Worm (Caenorhabditis elegans): ENCODE results near the gene tap-1.

The tap-1 gene

DNA sequence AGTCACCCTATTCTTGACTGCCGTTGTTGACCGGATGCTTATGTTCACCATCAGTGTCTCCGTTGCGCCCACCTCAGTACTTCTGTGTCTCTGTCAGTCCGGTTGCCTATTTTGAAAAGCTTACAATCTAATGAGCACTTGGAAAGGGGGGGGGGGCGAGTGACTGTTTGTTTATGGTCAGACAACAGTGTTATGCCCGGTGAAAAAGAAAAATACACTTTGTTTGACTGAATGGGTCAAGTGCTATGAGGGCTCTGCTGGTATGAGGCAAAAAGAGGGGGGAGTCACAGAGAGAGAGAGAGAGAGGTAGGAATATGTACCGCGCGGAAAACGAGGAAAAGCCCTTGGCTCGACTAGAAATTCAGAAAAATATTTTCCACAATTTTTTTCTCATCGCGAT is 18.1 kb upstream of the tap-1 start:
- TF ChIP-seq hlh-11 (tag; optimal IDR thresholded peaks at IDR 0.05) (no peak), aha-1 (tag) (peak; percentile 70), ceh-82 (tag; optimal IDR thresholded peaks at IDR 0.05) (no peak), pha-4 (GFP tag; IDR thresholded peaks at IDR 0.05) (no peak), pha-4 (tag; optimal IDR thresholded peaks at IDR 0.05) (no peak), saeg-2 (GFP tag; IDR thresholded peaks at IDR 0.05) (no peak), lin-15B (tag; optimal IDR thresholded peaks at IDR 0.05) (no peak)

- TF ChIP-seq set-16 (GFP tag; IDR thresholded peaks at IDR 0.05) (no peak), pha-4 (GFP tag; IDR thresholded peaks at IDR 0.05) (no peak), pha-4 (tag; optimal IDR thresholded peaks at IDR 0.05) (peak; percentile 5), hlh-11 (tag; optimal IDR thresholded peaks at IDR 0.05) (no peak)
Measured at ce11 chrX:14572419-14572818, 17.0 kb upstream of the tap-1 start, which contains the start of gene lron-1. Gene lron-1, plus strand, starts transcription at chrX:14572719.

ce11 chrX:14575920-14576319 is 13.5 kb upstream of the tap-1 start:
- no peak for TF ChIP-seq mdt-29 (GFP tag; IDR thresholded peaks at IDR 0.05)
- TF ChIP-seq jun-1 (tag; optimal IDR thresholded peaks at IDR 0.05) = no peak
- TF ChIP-seq egl-27 (tag; optimal IDR thresholded peaks at IDR 0.05) = no peak
- TF ChIP-seq unc-62 (GFP tag; optimal IDR thresholded peaks at IDR 0.05 in 1 of 2) = peak in 1 of 2 experiments; percentile 86
- no peak for TF ChIP-seq unc-62 (tag; optimal IDR thresholded peaks at IDR 0.05)
- TF ChIP-seq snpc-4 (tag; optimal IDR thresholded peaks at IDR 0.05) = no peak
- TF ChIP-seq aha-1 (tag) = peak; percentile 18
- no peak for TF ChIP-seq F26F4.8 (GFP tag; conservative IDR thresholded peaks at IDR 0.05)
- TF ChIP-seq aly-2 (tag; optimal IDR thresholded peaks at IDR 0.05) = no peak
- TF ChIP-seq lin-13 (GFP tag; optimal IDR thresholded peaks at IDR 0.05) = no peak
- no peak for TF ChIP-seq Y75B8A.6 (GFP tag; IDR thresholded peaks at IDR 0.05)
- peak; percentile 55 for TF ChIP-seq nhr-25 (tag; optimal IDR thresholded peaks at IDR 0.05; ENCODE audit: borderline replicate concordance, insufficient read depth)
- no peak for TF ChIP-seq attf-4 (tag; optimal IDR thresholded peaks at IDR 0.05)
- TF ChIP-seq mep-1 (tag; optimal IDR thresholded peaks at IDR 0.05) = no peak
- TF ChIP-seq lsy-2 (tag; optimal IDR thresholded peaks at IDR 0.05) = no peak
- no peak for TF ChIP-seq dmd-8 (GFP tag; IDR thresholded peaks at IDR 0.05)
- no peak for TF ChIP-seq ceh-44 (GFP tag; IDR thresholded peaks at IDR 0.05)
- no peak for TF ChIP-seq saeg-2 (GFP tag; IDR thresholded peaks at IDR 0.05)
- TF ChIP-seq ceh-32 (tag; optimal IDR thresholded peaks at IDR 0.05; ENCODE audit: poor library complexity) = no peak
- no peak for TF ChIP-seq lin-15B (tag; optimal IDR thresholded peaks at IDR 0.05)
- TF ChIP-seq nhr-28 (tag; optimal IDR thresholded peaks at IDR 0.05) = peak; percentile 29
- TF ChIP-seq pqm-1 (tag; optimal IDR thresholded peaks at IDR 0.05) = no peak
- no peak for TF ChIP-seq set-16 (GFP tag; IDR thresholded peaks at IDR 0.05)
- no peak for TF ChIP-seq hif-1 (tag; optimal IDR thresholded peaks at IDR 0.05)
- no peak for TF ChIP-seq zip-11 (GFP tag; IDR thresholded peaks at IDR 0.05)
- no peak for TF ChIP-seq mxl-3 (GFP tag; optimal IDR thresholded peaks at IDR 0.05)

- TF ChIP-seq snpc-4 (tag; optimal IDR thresholded peaks at IDR 0.05) (no peak), attf-4 (tag; optimal IDR thresholded peaks at IDR 0.05) (no peak), F49E8.2 (tag; optimal IDR thresholded peaks at IDR 0.05; ENCODE audit: borderline replicate concordance) (no peak), T20F7.1 (GFP tag; optimal IDR thresholded peaks at IDR 0.05) (no peak), unc-62 (GFP tag; optimal IDR thresholded peaks at IDR 0.05 in 1 of 2) (peak in 1 of 2 experiments; percentile 95), unc-62 (tag; optimal IDR thresholded peaks at IDR 0.05) (no peak), aha-1 (tag) (no peak), nhr-25 (tag; optimal IDR thresholded peaks at IDR 0.05; ENCODE audit: borderline replicate concordance, insufficient read depth) (no peak), dmd-6 (GFP tag; IDR thresholded peaks at IDR 0.05) (no peak), hlh-11 (tag; optimal IDR thresholded peaks at IDR 0.05) (peak; percentile 37), nhr-111 (GFP tag; optimal IDR thresholded peaks at IDR 0.05) (no peak), madf-5 (GFP tag; IDR thresholded peaks at IDR 0.05) (no peak), zip-2 (tag; optimal IDR thresholded peaks at IDR 0.05) (no peak), set-16 (GFP tag; IDR thresholded peaks at IDR 0.05) (peak; percentile 80), tra-1 (GFP tag; IDR thresholded peaks at IDR 0.05) (no peak), ctbp-1 (GFP tag; IDR thresholded peaks at IDR 0.05) (no peak), ZK337.2 (GFP tag; IDR thresholded peaks at IDR 0.05) (no peak), lir-3 (tag; optimal IDR thresholded peaks at IDR 0.05) (no peak), zfp-3 (GFP tag; conservative IDR thresholded peaks at IDR 0.05) (no peak), nhr-77 (tag; optimal IDR thresholded peaks at IDR 0.05) (no peak), T26A8.4 (GFP tag; IDR thresholded peaks at IDR 0.05) (no peak), ceh-32 (tag; optimal IDR thresholded peaks at IDR 0.05; ENCODE audit: poor library complexity) (no peak)
Measured at ce11 chrX:14577579-14578127, 11.8 kb upstream of the tap-1 start, which contains the start of gene let-4. Gene let-4, plus strand, starts transcription at chrX:14577935.

All from whole organism, L4 larva.